Fruit fly (Drosophila melanogaster): ENCODE data around the gene Ski6.

Ski6 gene

dm6 chr2L:13222225-13222648 lies at the start of gene Ski6, which contains the start of gene CG16812 (continued):
- TF ChIP-seq Tbp (GFP tag; optimal IDR thresholded peaks at IDR 0.05) (no peak), chif (GFP tag; optimal IDR thresholded peaks at IDR 0.05) (peak in 1 of 2 experiments; percentile 15), salm (tag; optimal IDR thresholded peaks at IDR 0.05) (peak; percentile 20), tap (tag; optimal IDR thresholded peaks at IDR 0.05) (no peak), CG6791 (GFP tag; IDR thresholded peaks at IDR 0.05; ENCODE audit: partially characterized antibody) (peak; percentile 35; the same call in 1 of the 3 replicates), HmgD (GFP tag; optimal IDR thresholded peaks at IDR 0.05) (no peak), btn (GFP tag; optimal IDR thresholded peaks at IDR 0.05) (no peak), CG7928 (GFP tag; optimal IDR thresholded peaks at IDR 0.05) (no peak), CG10565 (GFP tag; optimal IDR thresholded peaks at IDR 0.05) (no peak), CG12659 (GFP tag; optimal IDR thresholded peaks at IDR 0.05) (peak; percentile 82), CG14050 (GFP tag; IDR thresholded peaks at IDR 0.05) (peak; percentile 42; the same call in 2 of the 3 replicates), Gsc (GFP tag; IDR thresholded peaks at IDR 0.05) (no peak), CG4707 (GFP tag; optimal IDR thresholded peaks at IDR 0.05) (no peak), CG3847 (GFP tag; IDR thresholded peaks at IDR 0.05) (peak; percentile 69), chn (GFP tag; optimal IDR thresholded peaks at IDR 0.05) (peak; percentile 35), Hsf (GFP tag; optimal IDR thresholded peaks at IDR 0.05) (peak; percentile 62), maf-S (GFP tag; optimal IDR thresholded peaks at IDR 0.05) (no peak), amos (GFP tag; IDR thresholded peaks at IDR 0.05; ENCODE audit: partially characterized antibody) (peak; percentile 16; the same call in 1 of the 2 replicates), corto (GFP tag; optimal IDR thresholded peaks at IDR 0.05) (no peak), CG13624 (GFP tag; optimal IDR thresholded peaks at IDR 0.05) (peak; percentile 31), wor (GFP tag; IDR thresholded peaks at IDR 0.05) (no peak), sens-2 (GFP tag; IDR thresholded peaks at IDR 0.05) (no peak), NC2β (GFP tag; optimal IDR thresholded peaks at IDR 0.05) (peak; percentile 51), dimm (GFP tag; IDR thresholded peaks at IDR 0.05) (no peak), disco-r (GFP tag; optimal IDR thresholded peaks at IDR 0.05) (no peak), dati (GFP tag; IDR thresholded peaks at IDR 0.05) (no peak), row (GFP tag; IDR thresholded peaks at IDR 0.05) (peak; percentile 78), CG15514 (GFP tag; optimal IDR thresholded peaks at IDR 0.05) (peak; percentile 51), Mes4 (GFP tag; optimal IDR thresholded peaks at IDR 0.05) (no peak), CG14860 (GFP tag; IDR thresholded peaks at IDR 0.05; ENCODE audit: partially characterized antibody) (no peak), slbo (GFP tag; IDR thresholded peaks at IDR 0.05) (peak; percentile 77), gcm2 (GFP tag; optimal IDR thresholded peaks at IDR 0.05) (no peak), CG13287 (GFP tag; IDR thresholded peaks at IDR 0.05; ENCODE audit: partially characterized antibody) (peak; percentile 65), klu (GFP tag; IDR thresholded peaks at IDR 0.05) (peak; percentile 8; the same call in 1 of the 2 replicates), eyg (GFP tag; optimal IDR thresholded peaks at IDR 0.05) (no peak), h (optimal IDR thresholded peaks at IDR 0.05) (no peak), hth (optimal IDR thresholded peaks at IDR 0.05) (no peak), gt (GFP tag; IDR thresholded peaks at IDR 0.05) (no peak), dmrt99B (tag; optimal IDR thresholded peaks at IDR 0.05) (no peak), Fer2 (tag; optimal IDR thresholded peaks at IDR 0.05) (peak; percentile 66), CG9609 (GFP tag; optimal IDR thresholded peaks at IDR 0.05) (no peak), CG11398 (GFP tag; optimal IDR thresholded peaks at IDR 0.05) (no peak), Sin3A (optimal IDR thresholded peaks at IDR 0.05) (no peak), CG14667 (GFP tag; IDR thresholded peaks at IDR 0.05) (no peak; the same call in 1 of the 2 replicates), CkIIα-i1 (GFP tag; IDR thresholded peaks at IDR 0.05) (no peak), CG13123 (GFP tag; optimal IDR thresholded peaks at IDR 0.05) (peak; percentile 67), CG12299 (tag; optimal IDR thresholded peaks at IDR 0.05) (peak; percentile 65), Abd-B (GFP tag; optimal IDR thresholded peaks at IDR 0.05) (peak; percentile 50), lilli (GFP tag; optimal IDR thresholded peaks at IDR 0.05) (peak; percentile 77), insv (GFP tag; optimal IDR thresholded peaks at IDR 0.05) (peak in 1 of 2 experiments; percentile 33), usp (GFP tag; optimal IDR thresholded peaks at IDR 0.05) (no peak), tx (GFP tag; optimal IDR thresholded peaks at IDR 0.05) (no peak), CG3726 (GFP tag; IDR thresholded peaks at IDR 0.05) (no peak)

Measured in whole organism, embryonic.